Fruit fly (Drosophila melanogaster) whole organism, prepupa: Measurements from ENCODE around the gene CG7099.

ENCODE experiments used
- CG10631 ChIP-seq: fragments of 200-800 bp; sonication (Bioruptor generic); optimal IDR thresholded peaks from 2 replicates; lab custom pipeline; 2016; ENCODE audit warnings: missing biosample characterization, missing genetic modification characterization
- CG10669 ChIP-seq: fragments of 200-800 bp; sonication (Bioruptor generic); optimal IDR thresholded peaks from 3 replicates; lab custom pipeline; 2018; ENCODE audit warnings: missing biosample characterization, mild to moderate bottlenecking, missing genetic modification characterization, moderate library complexity
- CG11294 ChIP-seq: fragments of 200-800 bp; sonication (Bioruptor generic); IDR thresholded peaks from 2 replicates; pipeline ENCODE4 v1.3.6; 2022; ENCODE audit warnings: missing biosample characterization, missing genetic modification characterization
- CG11762 ChIP-seq: fragments of 200-800 bp; sonication (Bioruptor generic); optimal IDR thresholded peaks from 3 replicates; lab custom pipeline; 2016; ENCODE audit warnings: missing biosample characterization, missing genetic modification characterization; ENCODE audit not compliant: insufficient read depth
- CG15336 ChIP-seq: fragments of 200-800 bp; sonication (Bioruptor generic); IDR thresholded peaks from 2 replicates; pipeline ENCODE4 v1.3.6; 2022; ENCODE audit warnings: missing biosample characterization, missing genetic modification characterization
- CG16779 ChIP-seq: fragments of 200-800 bp; sonication (Bioruptor generic); optimal IDR thresholded peaks from 3 replicates; lab custom pipeline; 2017; ENCODE audit warnings: missing biosample characterization, mild to moderate bottlenecking, missing genetic modification characterization
- CG3032 ChIP-seq: fragments of 200-800 bp; optimal IDR thresholded peaks from 2 replicates; lab custom pipeline; 2019; ENCODE audit warnings: missing biosample characterization, mild to moderate bottlenecking, missing genetic modification characterization, moderate library complexity
- CG31627 ChIP-seq: fragments of 200-800 bp; sonication (Bioruptor generic); optimal IDR thresholded peaks from 3 replicates; lab custom pipeline; 2016; ENCODE audit warnings: missing biosample characterization, missing genetic modification characterization
- CG32006 ChIP-seq: fragments of 200-800 bp; sonication (Bioruptor generic); optimal IDR thresholded peaks from 3 replicates; lab custom pipeline; 2017; ENCODE audit warnings: missing biosample characterization, mild to moderate bottlenecking, missing genetic modification characterization
- CG34406 ChIP-seq: fragments of 200-800 bp; sonication (Bioruptor generic); optimal IDR thresholded peaks from 3 replicates; lab custom pipeline; 2016; ENCODE audit warnings: missing biosample characterization, missing genetic modification characterization
- CG3919 ChIP-seq: fragments of 200-800 bp; sonication (Bioruptor generic); optimal IDR thresholded peaks from 3 replicates; lab custom pipeline; 2016; ENCODE audit warnings: missing biosample characterization, missing genetic modification characterization
- CG4318 ChIP-seq: fragments of 200-800 bp; sonication (Bioruptor generic); optimal IDR thresholded peaks from 3 replicates; lab custom pipeline; 2017; ENCODE audit warnings: missing biosample characterization, mild to moderate bottlenecking, missing genetic modification characterization
- CG6163 ChIP-seq: fragments of 200-800 bp; sonication (Bioruptor generic); IDR thresholded peaks from 3 replicates; pipeline ENCODE4 v1.3.6; 2022; ENCODE audit warnings: missing biosample characterization, missing genetic modification characterization
- CG6276 ChIP-seq: fragments of 200-800 bp; sonication (Bioruptor generic); optimal IDR thresholded peaks from 2 replicates; lab custom pipeline; 2017; ENCODE audit warnings: missing biosample characterization, mild to moderate bottlenecking, missing genetic modification characterization
- CG6808 ChIP-seq: fragments of 200-800 bp; sonication (Bioruptor generic); optimal IDR thresholded peaks from 3 replicates; lab custom pipeline; 2017; ENCODE audit warnings: missing biosample characterization, missing genetic modification characterization, mild to moderate bottlenecking, moderate library complexity, missing genetic modification reagents
- CG8119 ChIP-seq: fragments of 200-800 bp; sonication (Bioruptor generic); IDR thresholded peaks from 3 replicates; pipeline ENCODE4 v1.3.6; 2022; ENCODE audit warnings: missing biosample characterization, missing genetic modification characterization
- CG8319 ChIP-seq: fragments of 200-800 bp; sonication (Bioruptor generic); optimal IDR thresholded peaks from 3 replicates; lab custom pipeline; 2016; ENCODE audit warnings: missing biosample characterization, missing genetic modification characterization
- Eip78C ChIP-seq: fragments of 200-800 bp; sonication (Bioruptor generic); peaks from one replicate; lab custom pipeline; 2016; ENCODE audit warnings: missing biosample characterization, missing genetic modification characterization
- Eip93F ChIP-seq: fragments of 200-800 bp; sonication (Bioruptor generic); optimal IDR thresholded peaks from 2 replicates; lab custom pipeline; 2016; ENCODE audit warnings: missing biosample characterization, mild to moderate bottlenecking, missing genetic modification characterization
- Gug ChIP-seq: fragments of 200-800 bp; sonication (Bioruptor generic); IDR thresholded peaks from 2 replicates; pipeline ENCODE4 v1.3.6; 2022; ENCODE audit warnings: missing biosample characterization, missing genetic modification characterization
- Hr38 ChIP-seq: sonication (Bioruptor generic); optimal IDR thresholded peaks from 2 replicates; lab custom pipeline; 2016; ENCODE audit warnings: missing biosample characterization, missing genetic modification characterization
- Hr4 ChIP-seq: fragments of 200-800 bp; sonication (Bioruptor generic); optimal IDR thresholded peaks from 3 replicates; lab custom pipeline; 2016; ENCODE audit warnings: missing biosample characterization, missing genetic modification characterization
- OdsH ChIP-seq: fragments of 200-800 bp; sonication (Bioruptor generic); optimal IDR thresholded peaks from 3 replicates; lab custom pipeline; 2016; ENCODE audit warnings: missing biosample characterization, missing genetic modification characterization
- Smox ChIP-seq: fragments of 200-800 bp; sonication (Bioruptor generic); optimal IDR thresholded peaks from 3 replicates; lab custom pipeline; 2016; ENCODE audit warnings: missing biosample characterization, missing genetic modification characterization
- Sox102F ChIP-seq: fragments of 200-800 bp; sonication (Bioruptor generic); optimal IDR thresholded peaks from 2 replicates; lab custom pipeline; 2016; ENCODE audit warnings: missing biosample characterization, mild to moderate bottlenecking, missing genetic modification characterization
- Sox14 ChIP-seq: fragments of 200-800 bp; sonication (Bioruptor generic); optimal IDR thresholded peaks from 3 replicates; lab custom pipeline; 2016; ENCODE audit warnings: missing biosample characterization, missing genetic modification characterization
- achi ChIP-seq: fragments of 200-800 bp; sonication (Bioruptor generic); optimal IDR thresholded peaks from 3 replicates; lab custom pipeline; 2016; ENCODE audit warnings: missing biosample characterization, missing genetic modification characterization
- acj6 ChIP-seq: fragments of 200-800 bp; sonication (Bioruptor generic); optimal IDR thresholded peaks from 3 replicates; lab custom pipeline; 2016; ENCODE audit warnings: missing biosample characterization, missing genetic modification characterization
- cyc ChIP-seq: fragments of 200-800 bp; sonication (Bioruptor generic); optimal IDR thresholded peaks from 3 replicates; lab custom pipeline; 2016; ENCODE audit warnings: missing biosample characterization, missing genetic modification characterization
- dac ChIP-seq: fragments of 200-800 bp; sonication (Bioruptor generic); optimal IDR thresholded peaks from 2 replicates; lab custom pipeline; 2017; ENCODE audit warnings: missing biosample characterization, mild to moderate bottlenecking, missing genetic modification characterization
- dsx ChIP-seq: fragments of 200-800 bp; optimal IDR thresholded peaks from 3 replicates; lab custom pipeline; 2019; ENCODE audit warnings: missing biosample characterization, mild to moderate bottlenecking, missing genetic modification characterization, moderate library complexity; ENCODE audit not compliant: poor library complexity, severe bottlenecking
- fd59A ChIP-seq: fragments of 200-800 bp; sonication (Bioruptor generic); optimal IDR thresholded peaks from 2 replicates; lab custom pipeline; 2017; ENCODE audit warnings: missing biosample characterization, mild to moderate bottlenecking, missing genetic modification characterization, missing genetic modification reagents
- fd85E ChIP-seq: fragments of 200-800 bp; sonication (Bioruptor generic); optimal IDR thresholded peaks from 3 replicates; lab custom pipeline; 2016; ENCODE audit warnings: missing biosample characterization, missing genetic modification characterization
- net ChIP-seq: fragments of 200-800 bp; sonication (Bioruptor generic); optimal IDR thresholded peaks from 3 replicates; lab custom pipeline; 2016; ENCODE audit warnings: missing biosample characterization, missing genetic modification characterization
- spab ChIP-seq: fragments of 200-800 bp; sonication (Bioruptor generic); optimal IDR thresholded peaks from 2 replicates; lab custom pipeline; 2017; ENCODE audit warnings: missing biosample characterization, mild to moderate bottlenecking, missing genetic modification characterization, missing genetic modification reagents
- ss ChIP-seq, 2 experiments: fragments of 200-800 bp; sonication (Bioruptor generic); optimal IDR thresholded peaks; 2 replicates in 1 of 2; 3 replicates in 1 of 2; lab custom pipeline; 2017 to 2018; ENCODE audit warnings: mild to moderate bottlenecking in 2 of 2, missing biosample characterization in 2 of 2, missing genetic modification characterization in 2 of 2, moderate library complexity in 1 of 2
- svp ChIP-seq: fragments of 200-800 bp; sonication (Bioruptor generic); peaks from one replicate; lab custom pipeline; 2016; ENCODE audit warnings: missing biosample characterization, missing genetic modification characterization
- topi ChIP-seq: fragments of 200-800 bp; sonication (Bioruptor generic); optimal IDR thresholded peaks from 3 replicates; lab custom pipeline; 2016; ENCODE audit warnings: missing biosample characterization, missing genetic modification characterization

Gene CG7099

dm6 chr2L:13398614-13399161, 11.3 kb downstream of the CG7099 start, which contains the start of the genes CG10859 and CG7110 (continued):
- TF ChIP-seq topi (GFP tag; lab: Kevin White, UChicago) (peak; percentile 27), Eip93F (GFP tag; lab: Kevin White, UChicago) (no peak), CG8319 (GFP tag; lab: Kevin White, UChicago) (no peak), Gug (no peak), dac (GFP tag; lab: Kevin White, UChicago) (no peak), CG11294 (GFP tag; lab: Robert Waterston, UW) (no peak), Smox (no peak), CG32006 (GFP tag; lab: Kevin White, UChicago) (no peak), Sox102F (peak; percentile 12), CG34406 (GFP tag; lab: Kevin White, UChicago) (peak; percentile 25), CG3919 (GFP tag; lab: Kevin White, UChicago) (peak; percentile 26), CG10669 (GFP tag; lab: Kevin White, UChicago) (peak; percentile 10), Hr38 (GFP tag; lab: Kevin White, UChicago) (no peak), ss (GFP tag; optimal IDR thresholded peaks at IDR 0.05; lab: Kevin White, UChicago) (peak in 1 of 2 experiments; percentile 40), CG31627 (GFP tag; lab: Kevin White, UChicago) (no peak), svp (GFP tag; lab: Kevin White, UChicago) (no peak), CG6276 (GFP tag; lab: Kevin White, UChicago) (no peak), CG6163 (GFP tag; lab: Robert Waterston, UW) (no peak), dsx (no peak), CG16779 (tag; lab: Kevin White, UChicago) (no peak), CG6808 (GFP tag; lab: Kevin White, UChicago) (no peak), acj6 (no peak), fd59A (GFP tag; lab: Kevin White, UChicago) (no peak), CG11762 (GFP tag; lab: Kevin White, UChicago) (no peak)
- TF ChIP-seq, all 60 proteins: peak for 14

- TF ChIP-seq CG10631 (GFP tag; lab: Kevin White, UChicago), result peak; percentile 15
- TF ChIP-seq net (GFP tag; lab: Kevin White, UChicago), result peak; percentile 23
- peak; percentile 59 for TF ChIP-seq Eip78C (GFP tag; lab: Kevin White, UChicago)
- no peak for TF ChIP-seq CG3032
- no peak for TF ChIP-seq spab (GFP tag; lab: Kevin White, UChicago)
- TF ChIP-seq CG6163 (GFP tag; lab: Robert Waterston, UW), result 0 out of 3 replicates have a peak, but pooled peaks have one; percentile 24
- TF ChIP-seq CG3919 (GFP tag; lab: Kevin White, UChicago), result peak; percentile 30
- peak; percentile 37 for TF ChIP-seq Hr4
- TF ChIP-seq cyc (GFP tag; lab: Kevin White, UChicago), result no peak
- peak; percentile 29 for TF ChIP-seq svp (GFP tag; lab: Kevin White, UChicago)
- TF ChIP-seq CG11294 (GFP tag; lab: Robert Waterston, UW), result no peak
- TF ChIP-seq CG32006 (GFP tag; lab: Kevin White, UChicago), result peak; percentile 51
- no peak for TF ChIP-seq fd59A (GFP tag; lab: Kevin White, UChicago)
- TF ChIP-seq CG31627 (GFP tag; lab: Kevin White, UChicago), result no peak
- TF ChIP-seq CG8119, result peak; percentile 52; the same call in 1 of the 3 replicates
- peak; percentile 54 for TF ChIP-seq CG15336
- peak; percentile 5 for TF ChIP-seq Sox14 (GFP tag; lab: Kevin White, UChicago)
- peak; percentile 16 for TF ChIP-seq acj6
- TF ChIP-seq CG4318, result no peak
- peak; percentile 18 for TF ChIP-seq achi (GFP tag; lab: Kevin White, UChicago)
- no peak for TF ChIP-seq fd85E (GFP tag; lab: Kevin White, UChicago)
- peak; percentile 27 for TF ChIP-seq OdsH (GFP tag; lab: Kevin White, UChicago)
These were observed 12.2 kb downstream of the CG7099 start for dm6 chr2L:13399565-13399964.
